Worm (Caenorhabditis elegans) whole organism, L1 larva: ENCODE measurements around the gene tbb-1.

Experiments
- fos-1 ChIP-seq: fragments of 150-350 bp; optimal IDR thresholded peaks from 2 replicates; lab custom pipeline; 2014; ENCODE audit warnings: missing biosample characterization, missing genetic modification characterization
- mdl-1 ChIP-seq, 2 experiments: fragments of 150-350 bp; optimal IDR thresholded peaks; 2 replicates each; lab custom pipeline; 2014 to 2017; ENCODE audit warnings: missing biosample characterization in 2 of 2, missing genetic modification characterization in 2 of 2, inconsistent platforms in 1 of 2
- nhr-76 ChIP-seq: sonication (generic microtip); optimal IDR thresholded peaks from 2 replicates; lab custom pipeline; 2017; ENCODE audit warnings: missing biosample characterization, missing genetic modification characterization
- snu-23 ChIP-seq: sonication (generic microtip); optimal IDR thresholded peaks from 2 replicates; lab custom pipeline; 2016; ENCODE audit warnings: missing genetic modification characterization, missing compliant biosample characterization
- zip-4 ChIP-seq: fragments of 200-800 bp; sonication (Bioruptor generic); optimal IDR thresholded peaks from 2 replicates; lab custom pipeline; 2018; ENCODE audit warnings: mild to moderate bottlenecking, missing genetic modification characterization, moderate library complexity, missing compliant biosample characterization

DNA sequence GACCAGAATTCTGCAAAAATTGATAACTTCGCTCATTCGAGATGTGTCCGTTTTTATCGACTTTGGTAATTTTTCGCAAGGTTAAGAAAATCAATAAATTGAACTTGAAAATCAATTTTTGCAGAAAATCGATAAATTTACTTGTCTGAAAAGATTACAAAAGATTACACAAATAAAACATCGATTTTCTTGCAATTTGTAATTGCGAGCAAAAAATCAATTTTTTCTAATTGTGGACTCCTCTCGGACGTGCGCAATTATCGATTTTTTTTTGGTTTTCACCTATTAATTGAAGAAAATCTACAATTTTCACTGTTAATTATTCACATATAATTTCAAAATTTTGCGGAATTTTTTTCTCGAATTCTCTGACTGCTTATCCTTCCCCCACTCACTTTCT, 49.0 kb upstream of the tbb-1 start:
- no peak for TF ChIP-seq mdl-1 (tag; optimal IDR thresholded peaks at IDR 0.05; lab: Kevin White, UChicago)
- TF ChIP-seq snu-23 (GFP tag; lab: Kevin White, UChicago), result no peak
- TF ChIP-seq fos-1 (tag; lab: Kevin White, UChicago), result no peak
- TF ChIP-seq nhr-76 (tag; lab: Kevin White, UChicago), result no peak
- no peak for TF ChIP-seq zip-4 (GFP tag; lab: Kevin White, UChicago)
